Worm (Caenorhabditis elegans) whole organism, L3 larva: Measurements from ENCODE around the gene lite-1.

Experiments used
- ama-1 ChIP-seq: fragments of 150-350 bp; optimal IDR thresholded peaks from 2 replicates; lab custom pipeline; 2018
- ceh-82 ChIP-seq: fragments of 150-350 bp; optimal IDR thresholded peaks from 2 replicates; lab custom pipeline; 2014; ENCODE audit warnings: missing biosample characterization, missing genetic modification characterization
- ceh-9 ChIP-seq: sonication (generic microtip); optimal IDR thresholded peaks from 2 replicates; lab custom pipeline; 2018; ENCODE audit warnings: missing biosample characterization, missing genetic modification characterization
- elt-1 ChIP-seq: fragments of 150-350 bp; optimal IDR thresholded peaks from 2 replicates; lab custom pipeline; 2014; ENCODE audit warnings: missing biosample characterization, missing genetic modification characterization
- lin-39 ChIP-seq: fragments of 150-350 bp; optimal IDR thresholded peaks from 2 replicates; lab custom pipeline; 2018; ENCODE audit warnings: missing biosample characterization, missing genetic modification reagents, missing genetic modification characterization
- nhr-11 ChIP-seq: fragments of 150-350 bp; optimal IDR thresholded peaks from 2 replicates; lab custom pipeline; 2014; ENCODE audit warnings: missing biosample characterization, missing genetic modification characterization
- nhr-23 ChIP-seq: fragments of 150-350 bp; optimal IDR thresholded peaks from 2 replicates; lab custom pipeline; 2014; ENCODE audit warnings: missing biosample characterization, missing genetic modification reagents, missing genetic modification characterization
- nhr-237 ChIP-seq: fragments of 150-350 bp; optimal IDR thresholded peaks from 2 replicates; lab custom pipeline; 2014; ENCODE audit warnings: missing biosample characterization, missing genetic modification characterization
- nhr-76 ChIP-seq: fragments of 150-350 bp; sonication (generic microtip); optimal IDR thresholded peaks from 5 replicates; lab custom pipeline; 2014; ENCODE audit warnings: missing biosample characterization, missing genetic modification characterization
- pha-4 ChIP-seq: fragments of 150-350 bp; optimal IDR thresholded peaks from 2 replicates; lab custom pipeline; 2014; ENCODE audit warnings: missing biosample characterization, missing genetic modification reagents, missing genetic modification characterization
- pqm-1 ChIP-seq: fragments of 150-350 bp; optimal IDR thresholded peaks from 2 replicates; lab custom pipeline; 2017; ENCODE audit warnings: missing biosample characterization, missing genetic modification characterization, inconsistent platforms
- snpc-4 ChIP-seq: fragments of 150-350 bp; optimal IDR thresholded peaks from 2 replicates; lab custom pipeline; 2014; ENCODE audit warnings: missing biosample characterization, missing genetic modification characterization
- unc-62 ChIP-seq: fragments of 150-350 bp; sonication (generic microtip); optimal IDR thresholded peaks from 4 replicates; lab custom pipeline; 2014; ENCODE audit warnings: missing biosample characterization, missing genetic modification reagents, missing genetic modification characterization
- ztf-11 ChIP-seq: fragments of 150-350 bp; optimal IDR thresholded peaks from 2 replicates; lab custom pipeline; 2014; ENCODE audit warnings: missing biosample characterization, missing genetic modification characterization

DNA sequence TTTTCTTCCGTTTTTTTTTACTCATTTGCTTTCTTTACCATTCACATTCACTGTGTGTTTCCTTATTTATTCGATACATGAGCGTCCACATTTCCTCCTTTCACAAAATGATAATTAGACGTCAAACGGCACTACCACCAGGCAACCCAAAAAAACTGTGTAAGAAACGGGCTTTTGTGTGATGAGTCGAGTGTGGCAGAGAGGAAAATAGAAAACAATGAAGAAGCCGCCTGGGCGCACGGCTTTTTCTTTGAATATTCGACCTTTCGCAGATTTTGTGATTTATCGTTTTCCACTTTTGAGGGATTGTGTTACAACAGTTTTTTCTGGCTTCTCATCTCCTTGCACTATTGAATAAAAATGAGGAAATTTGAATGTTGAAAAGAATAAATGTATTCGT lies 47.7 kb upstream of the lite-1 start:
- TF ChIP-seq nhr-23 (tag; lab: Kevin White, UChicago), result no peak
- TF ChIP-seq ztf-11, result no peak
- no peak for TF ChIP-seq ceh-9 (tag; lab: Kevin White, UChicago)
- TF ChIP-seq lin-39 (tag; lab: Kevin White, UChicago), result no peak
- no peak for TF ChIP-seq pqm-1 (tag; lab: Kevin White, UChicago)
- no peak for TF ChIP-seq unc-62 (GFP tag; lab: Kevin White, UChicago)
- TF ChIP-seq elt-1, result no peak
- no peak for TF ChIP-seq snpc-4 (tag; lab: Kevin White, UChicago)
- TF ChIP-seq nhr-237 (tag; lab: Kevin White, UChicago), result no peak
- no peak for TF ChIP-seq pha-4
- TF ChIP-seq ama-1 (lab: Kevin White, UChicago), result peak; percentile 15
- TF ChIP-seq nhr-11, result no peak
- no peak for TF ChIP-seq ceh-82
- TF ChIP-seq nhr-76 (tag; lab: Kevin White, UChicago), result no peak
